Fruit fly (Drosophila melanogaster) whole organism, prepupa: ENCODE measurements around the gene Pvf2.
A peak's percentile ranks its signal among the peaks of the same experiment; 100 is the strongest.

Experiments
- Blimp-1 ChIP-seq: fragments of 200-800 bp; sonication (Bioruptor generic); optimal IDR thresholded peaks from 3 replicates; lab custom pipeline; 2017; ENCODE audit warnings: missing biosample characterization, missing genetic modification characterization, mild to moderate bottlenecking, moderate library complexity, missing genetic modification reagents
- CG10631 ChIP-seq: fragments of 200-800 bp; sonication (Bioruptor generic); optimal IDR thresholded peaks from 2 replicates; lab custom pipeline; 2016; ENCODE audit warnings: missing biosample characterization, missing genetic modification characterization
- CG10669 ChIP-seq: fragments of 200-800 bp; sonication (Bioruptor generic); optimal IDR thresholded peaks from 3 replicates; lab custom pipeline; 2018; ENCODE audit warnings: missing biosample characterization, mild to moderate bottlenecking, missing genetic modification characterization, moderate library complexity
- CG11294 ChIP-seq: fragments of 200-800 bp; sonication (Bioruptor generic); IDR thresholded peaks from 2 replicates; pipeline ENCODE4 v1.3.6; 2022; ENCODE audit warnings: missing biosample characterization, missing genetic modification characterization
- CG11762 ChIP-seq: fragments of 200-800 bp; sonication (Bioruptor generic); optimal IDR thresholded peaks from 3 replicates; lab custom pipeline; 2016; ENCODE audit warnings: missing biosample characterization, missing genetic modification characterization; ENCODE audit not compliant: insufficient read depth
- CG16779 ChIP-seq: fragments of 200-800 bp; sonication (Bioruptor generic); optimal IDR thresholded peaks from 3 replicates; lab custom pipeline; 2017; ENCODE audit warnings: missing biosample characterization, mild to moderate bottlenecking, missing genetic modification characterization
- CG3032 ChIP-seq: fragments of 200-800 bp; optimal IDR thresholded peaks from 2 replicates; lab custom pipeline; 2019; ENCODE audit warnings: missing biosample characterization, mild to moderate bottlenecking, missing genetic modification characterization, moderate library complexity
- CG34406 ChIP-seq: fragments of 200-800 bp; sonication (Bioruptor generic); optimal IDR thresholded peaks from 3 replicates; lab custom pipeline; 2016; ENCODE audit warnings: missing biosample characterization, missing genetic modification characterization
- CG3919 ChIP-seq: fragments of 200-800 bp; sonication (Bioruptor generic); optimal IDR thresholded peaks from 3 replicates; lab custom pipeline; 2016; ENCODE audit warnings: missing biosample characterization, missing genetic modification characterization
- CG6276 ChIP-seq: fragments of 200-800 bp; sonication (Bioruptor generic); optimal IDR thresholded peaks from 2 replicates; lab custom pipeline; 2017; ENCODE audit warnings: missing biosample characterization, mild to moderate bottlenecking, missing genetic modification characterization
- CG6792 ChIP-seq: fragments of 200-800 bp; sonication (Bioruptor generic); optimal IDR thresholded peaks from 3 replicates; lab custom pipeline; 2016; ENCODE audit warnings: missing biosample characterization, missing genetic modification characterization
- CG6808 ChIP-seq: fragments of 200-800 bp; sonication (Bioruptor generic); optimal IDR thresholded peaks from 3 replicates; lab custom pipeline; 2017; ENCODE audit warnings: missing biosample characterization, missing genetic modification characterization, mild to moderate bottlenecking, moderate library complexity, missing genetic modification reagents
- CG6854 ChIP-seq: fragments of 200-800 bp; sonication (Bioruptor generic); optimal IDR thresholded peaks from 2 replicates; lab custom pipeline; 2017; ENCODE audit warnings: missing biosample characterization, mild to moderate bottlenecking, missing genetic modification characterization
- CG8119 ChIP-seq: fragments of 200-800 bp; sonication (Bioruptor generic); IDR thresholded peaks from 3 replicates; pipeline ENCODE4 v1.3.6; 2022; ENCODE audit warnings: missing biosample characterization, missing genetic modification characterization
- CG9139 ChIP-seq: fragments of 200-800 bp; sonication (Bioruptor generic); optimal IDR thresholded peaks from 3 replicates; lab custom pipeline; 2017; ENCODE audit warnings: missing biosample characterization, mild to moderate bottlenecking, missing genetic modification characterization
- Eip75B ChIP-seq: fragments of 200-800 bp; sonication (Bioruptor generic); optimal IDR thresholded peaks from 3 replicates; lab custom pipeline; 2016; ENCODE audit warnings: missing biosample characterization, missing genetic modification characterization
- Eip78C ChIP-seq: fragments of 200-800 bp; sonication (Bioruptor generic); peaks from one replicate; lab custom pipeline; 2016; ENCODE audit warnings: missing biosample characterization, missing genetic modification characterization
- Eip93F ChIP-seq: fragments of 200-800 bp; sonication (Bioruptor generic); optimal IDR thresholded peaks from 2 replicates; lab custom pipeline; 2016; ENCODE audit warnings: missing biosample characterization, mild to moderate bottlenecking, missing genetic modification characterization
- Ets21C ChIP-seq: fragments of 200-800 bp; sonication (Bioruptor generic); optimal IDR thresholded peaks from 3 replicates; lab custom pipeline; 2016; ENCODE audit warnings: missing biosample characterization, missing genetic modification characterization
- Ets96B ChIP-seq: fragments of 200-800 bp; optimal IDR thresholded peaks from 2 replicates; lab custom pipeline; 2019; ENCODE audit warnings: missing biosample characterization, mild to moderate bottlenecking, missing genetic modification characterization, moderate library complexity
- Hr38 ChIP-seq: sonication (Bioruptor generic); optimal IDR thresholded peaks from 2 replicates; lab custom pipeline; 2016; ENCODE audit warnings: missing biosample characterization, missing genetic modification characterization
- Hr39 ChIP-seq: fragments of 200-800 bp; sonication (Bioruptor generic); optimal IDR thresholded peaks from 2 replicates; lab custom pipeline; 2016; ENCODE audit warnings: missing biosample characterization, missing genetic modification characterization
- Hr4 ChIP-seq: fragments of 200-800 bp; sonication (Bioruptor generic); optimal IDR thresholded peaks from 3 replicates; lab custom pipeline; 2016; ENCODE audit warnings: missing biosample characterization, missing genetic modification characterization
- Lpt ChIP-seq: fragments of 200-800 bp; sonication (Bioruptor generic); optimal IDR thresholded peaks from 3 replicates; lab custom pipeline; 2016; ENCODE audit warnings: missing biosample characterization, missing genetic modification characterization
- Met ChIP-seq: fragments of 200-800 bp; sonication (Bioruptor generic); optimal IDR thresholded peaks from 3 replicates; lab custom pipeline; 2016; ENCODE audit warnings: missing biosample characterization, missing genetic modification characterization
- OdsH ChIP-seq: fragments of 200-800 bp; sonication (Bioruptor generic); optimal IDR thresholded peaks from 3 replicates; lab custom pipeline; 2016; ENCODE audit warnings: missing biosample characterization, missing genetic modification characterization
- Smox ChIP-seq: fragments of 200-800 bp; sonication (Bioruptor generic); optimal IDR thresholded peaks from 3 replicates; lab custom pipeline; 2016; ENCODE audit warnings: missing biosample characterization, missing genetic modification characterization
- Sox102F ChIP-seq: fragments of 200-800 bp; sonication (Bioruptor generic); optimal IDR thresholded peaks from 2 replicates; lab custom pipeline; 2016; ENCODE audit warnings: missing biosample characterization, mild to moderate bottlenecking, missing genetic modification characterization
- Sox14 ChIP-seq: fragments of 200-800 bp; sonication (Bioruptor generic); optimal IDR thresholded peaks from 3 replicates; lab custom pipeline; 2016; ENCODE audit warnings: missing biosample characterization, missing genetic modification characterization
- Sox15 ChIP-seq: fragments of 200-800 bp; sonication (Bioruptor generic); optimal IDR thresholded peaks from 3 replicates; lab custom pipeline; 2016; ENCODE audit warnings: missing biosample characterization, missing genetic modification characterization
- achi ChIP-seq: fragments of 200-800 bp; sonication (Bioruptor generic); optimal IDR thresholded peaks from 3 replicates; lab custom pipeline; 2016; ENCODE audit warnings: missing biosample characterization, missing genetic modification characterization
- cyc ChIP-seq: fragments of 200-800 bp; sonication (Bioruptor generic); optimal IDR thresholded peaks from 3 replicates; lab custom pipeline; 2016; ENCODE audit warnings: missing biosample characterization, missing genetic modification characterization
- dac ChIP-seq: fragments of 200-800 bp; sonication (Bioruptor generic); optimal IDR thresholded peaks from 2 replicates; lab custom pipeline; 2017; ENCODE audit warnings: missing biosample characterization, mild to moderate bottlenecking, missing genetic modification characterization
- dsx ChIP-seq: fragments of 200-800 bp; optimal IDR thresholded peaks from 3 replicates; lab custom pipeline; 2019; ENCODE audit warnings: missing biosample characterization, mild to moderate bottlenecking, missing genetic modification characterization, moderate library complexity; ENCODE audit not compliant: poor library complexity, severe bottlenecking
- esn ChIP-seq: fragments of 200-800 bp; sonication (Bioruptor generic); optimal IDR thresholded peaks from 2 replicates; lab custom pipeline; 2016; ENCODE audit warnings: missing biosample characterization, mild to moderate bottlenecking, missing genetic modification characterization, moderate library complexity
- fd59A ChIP-seq: fragments of 200-800 bp; sonication (Bioruptor generic); optimal IDR thresholded peaks from 2 replicates; lab custom pipeline; 2017; ENCODE audit warnings: missing biosample characterization, mild to moderate bottlenecking, missing genetic modification characterization, missing genetic modification reagents
- fd85E ChIP-seq: fragments of 200-800 bp; sonication (Bioruptor generic); optimal IDR thresholded peaks from 3 replicates; lab custom pipeline; 2016; ENCODE audit warnings: missing biosample characterization, missing genetic modification characterization
- fkh ChIP-seq: fragments of 200-800 bp; sonication (Bioruptor generic); optimal IDR thresholded peaks from 3 replicates; lab custom pipeline; 2017; ENCODE audit warnings: missing biosample characterization, mild to moderate bottlenecking, missing genetic modification characterization, moderate library complexity
- lz ChIP-seq: fragments of 200-800 bp; sonication (Bioruptor generic); optimal IDR thresholded peaks from 3 replicates; lab custom pipeline; 2016; ENCODE audit warnings: missing biosample characterization, missing genetic modification characterization
- net ChIP-seq: fragments of 200-800 bp; sonication (Bioruptor generic); optimal IDR thresholded peaks from 3 replicates; lab custom pipeline; 2016; ENCODE audit warnings: missing biosample characterization, missing genetic modification characterization
- pdm3 ChIP-seq: fragments of 200-800 bp; sonication (Bioruptor generic); optimal IDR thresholded peaks from 3 replicates; lab custom pipeline; 2016; ENCODE audit warnings: missing biosample characterization, missing genetic modification characterization
- salr ChIP-seq, 2 experiments: fragments of 200-800 bp; sonication (Bioruptor generic); optimal IDR thresholded peaks; 3 replicates each; lab custom pipeline; 2016 to 2018; ENCODE audit warnings: missing biosample characterization in 2 of 2, missing genetic modification characterization in 2 of 2, mild to moderate bottlenecking in 1 of 2
- spab ChIP-seq: fragments of 200-800 bp; sonication (Bioruptor generic); optimal IDR thresholded peaks from 2 replicates; lab custom pipeline; 2017; ENCODE audit warnings: missing biosample characterization, mild to moderate bottlenecking, missing genetic modification characterization, missing genetic modification reagents
- ss ChIP-seq, 2 experiments: fragments of 200-800 bp; sonication (Bioruptor generic); optimal IDR thresholded peaks; 2 replicates in 1 of 2; 3 replicates in 1 of 2; lab custom pipeline; 2017 to 2018; ENCODE audit warnings: mild to moderate bottlenecking in 2 of 2, missing biosample characterization in 2 of 2, missing genetic modification characterization in 2 of 2, moderate library complexity in 1 of 2
- svp ChIP-seq: fragments of 200-800 bp; sonication (Bioruptor generic); peaks from one replicate; lab custom pipeline; 2016; ENCODE audit warnings: missing biosample characterization, missing genetic modification characterization
- topi ChIP-seq: fragments of 200-800 bp; sonication (Bioruptor generic); optimal IDR thresholded peaks from 3 replicates; lab custom pipeline; 2016; ENCODE audit warnings: missing biosample characterization, missing genetic modification characterization

Pvf2 gene

dm6 chr2L:7076055-7076700 is 8.3 kb downstream of the Pvf2 start (continued):
- TF ChIP-seq CG9139 (GFP tag; lab: Kevin White, UChicago) (peak; percentile 90), Blimp-1 (GFP tag; lab: Kevin White, UChicago) (no peak), salr (GFP tag; optimal IDR thresholded peaks at IDR 0.05; lab: Kevin White, UChicago) (peak; percentile 73 to 89), Eip93F (GFP tag; lab: Kevin White, UChicago) (no peak), CG6792 (GFP tag; lab: Kevin White, UChicago) (peak; percentile 78), Sox14 (peak; percentile 82), fkh (GFP tag; lab: Kevin White, UChicago) (no peak), dac (GFP tag; lab: Kevin White, UChicago) (peak; percentile 36), Smox (peak; percentile 42), Hr4 (GFP tag; lab: Kevin White, UChicago) (peak; percentile 72), CG11762 (GFP tag; lab: Kevin White, UChicago) (peak; percentile 54), Lpt (GFP tag; lab: Kevin White, UChicago) (peak; percentile 68), OdsH (GFP tag; lab: Kevin White, UChicago) (peak; percentile 76)

dm6 chr2L:7073011-7073410 is 11.4 kb downstream of the Pvf2 start:
- TF ChIP-seq achi (GFP tag; lab: Kevin White, UChicago) (peak; percentile 44), CG8119 (GFP tag; lab: Robert Waterston, UW) (peak; percentile 75), Blimp-1 (GFP tag; lab: Kevin White, UChicago) (no peak), cyc (GFP tag; lab: Kevin White, UChicago) (no peak), net (GFP tag; lab: Kevin White, UChicago) (peak; percentile 26), spab (GFP tag; lab: Kevin White, UChicago) (peak; percentile 14), salr (GFP tag; optimal IDR thresholded peaks at IDR 0.05; lab: Kevin White, UChicago) (peak in 1 of 2 experiments; percentile 46), Hr4 (GFP tag; lab: Kevin White, UChicago) (peak; percentile 81), fd59A (GFP tag; lab: Kevin White, UChicago) (no peak), CG6792 (GFP tag; lab: Kevin White, UChicago) (peak; percentile 10), svp (GFP tag; lab: Kevin White, UChicago) (no peak), Hr39 (GFP tag; lab: Kevin White, UChicago) (peak; percentile 8), Ets96B (tag; lab: Kevin White, UChicago) (peak; percentile 36), Eip75B (GFP tag; lab: Kevin White, UChicago) (peak; percentile 15), Sox102F (GFP tag; lab: Kevin White, UChicago) (no peak), dac (GFP tag; lab: Kevin White, UChicago) (peak; percentile 48), dsx (GFP tag; lab: Kevin White, UChicago) (peak; percentile 9), Sox14 (peak; percentile 22), CG10669 (GFP tag; lab: Kevin White, UChicago) (peak; percentile 32), CG11762 (GFP tag; lab: Kevin White, UChicago) (peak; percentile 21), pdm3 (GFP tag; lab: Kevin White, UChicago) (peak; percentile 57), CG10631 (GFP tag; lab: Kevin White, UChicago) (peak; percentile 21), fkh (GFP tag; lab: Kevin White, UChicago) (no peak), fd85E (GFP tag; lab: Kevin White, UChicago) (no peak), topi (GFP tag; lab: Kevin White, UChicago) (peak; percentile 26), Sox15 (no peak), Smox (peak; percentile 3), CG3919 (peak; percentile 52), lz (no peak), CG11294 (peak; percentile 58), Ets21C (GFP tag; lab: Kevin White, UChicago) (no peak), CG16779 (tag; lab: Kevin White, UChicago) (no peak), Met (GFP tag; lab: Kevin White, UChicago) (no peak), Eip78C (peak; percentile 85), Hr38 (GFP tag; lab: Kevin White, UChicago) (no peak), OdsH (GFP tag; lab: Kevin White, UChicago) (peak; percentile 56), CG6808 (GFP tag; lab: Kevin White, UChicago) (no peak), CG34406 (no peak), CG3032 (tag; lab: Kevin White, UChicago) (peak; percentile 13), Eip93F (GFP tag; lab: Kevin White, UChicago) (no peak), ss (GFP tag; optimal IDR thresholded peaks at IDR 0.05; lab: Kevin White, UChicago) (no peak), esn (GFP tag; lab: Kevin White, UChicago) (no peak), CG6276 (GFP tag; lab: Kevin White, UChicago) (peak; percentile 53), CG6854 (no peak), CG9139 (GFP tag; lab: Kevin White, UChicago) (no peak)
